Fruit fly (Drosophila melanogaster) whole organism, wandering third instar larva: ENCODE data around the gene CG2652.

Experiments
- Abd-B ChIP-seq: fragments of >200 bp; optimal IDR thresholded peaks from 2 replicates; lab custom pipeline; 2017; ENCODE audit warnings: missing biosample characterization, missing genetic modification characterization
- CG32264 ChIP-seq: fragments of 200-800 bp; sonication (Bioruptor generic); optimal IDR thresholded peaks from 2 replicates; lab custom pipeline; 2016; ENCODE audit warnings: missing biosample characterization, missing genetic modification characterization
- CG9705 ChIP-seq: fragments of 200-800 bp; sonication (Bioruptor generic); optimal IDR thresholded peaks from 2 replicates; lab custom pipeline; 2018; ENCODE audit warnings: missing biosample characterization, mild to moderate bottlenecking, missing genetic modification characterization
- CrebA ChIP-seq: fragments of 200-800 bp; sonication (Bioruptor generic); optimal IDR thresholded peaks from 2 replicates; lab custom pipeline; 2016; ENCODE audit warnings: missing biosample characterization, mild to moderate bottlenecking, missing genetic modification characterization, borderline replicate concordance
- Dfd ChIP-seq: fragments of >200 bp; optimal IDR thresholded peaks from 2 replicates; lab custom pipeline; 2017; ENCODE audit warnings: missing biosample characterization, missing genetic modification characterization
- Dif ChIP-seq: fragments of 200-275, 200-300 bp; sonication (Bioruptor generic); optimal IDR thresholded peaks from 2 replicates; lab custom pipeline; 2018; ENCODE audit warnings: missing biosample characterization, missing genetic modification characterization; ENCODE audit not compliant: partially characterized antibody
- GATAd ChIP-seq: sonication (Bioruptor generic); optimal IDR thresholded peaks from 2 replicates; lab custom pipeline; 2016; ENCODE audit warnings: missing biosample characterization, missing genetic modification characterization
- HLH106 ChIP-seq: fragments of 200-800 bp; optimal IDR thresholded peaks from 3 replicates; lab custom pipeline; 2019; ENCODE audit warnings: missing biosample characterization, mild to moderate bottlenecking, missing genetic modification characterization, moderate library complexity
- Hnf4 ChIP-seq: fragments of 200-800 bp; sonication (Bioruptor generic); optimal IDR thresholded peaks from 2 replicates; lab custom pipeline; 2016; ENCODE audit warnings: missing biosample characterization, mild to moderate bottlenecking, missing genetic modification characterization
- Hr78 ChIP-seq: fragments of >200 bp; optimal IDR thresholded peaks from 2 replicates; lab custom pipeline; 2017; ENCODE audit warnings: missing biosample characterization, missing genetic modification characterization
- Hr83 ChIP-seq: fragments of 200-300 bp; sonication (Bioruptor generic); optimal IDR thresholded peaks from 2 replicates; lab custom pipeline; 2016; ENCODE audit warnings: missing biosample characterization, mild to moderate bottlenecking, missing genetic modification characterization, moderate library complexity; ENCODE audit not compliant: poor library complexity, severe bottlenecking
- Jra ChIP-seq: sonication (Bioruptor generic); optimal IDR thresholded peaks from 2 replicates; lab custom pipeline; 2016; ENCODE audit warnings: missing biosample characterization, missing genetic modification characterization
- Mio ChIP-seq: sonication (Bioruptor generic); optimal IDR thresholded peaks from 2 replicates; lab custom pipeline; 2016; ENCODE audit warnings: missing biosample characterization, missing genetic modification characterization
- Myc ChIP-seq: fragments of >200 bp; optimal IDR thresholded peaks from 2 replicates; lab custom pipeline; 2017
- N ChIP-seq: fragments of >200 bp; optimal IDR thresholded peaks from 2 replicates; lab custom pipeline; 2018; ENCODE audit warnings: missing biosample characterization, missing external identifiers, missing genetic modification characterization
- OdsH ChIP-seq: fragments of 200-800 bp; sonication (Bioruptor generic); optimal IDR thresholded peaks from 2 replicates; lab custom pipeline; 2016; ENCODE audit warnings: missing biosample characterization, mild to moderate bottlenecking, missing genetic modification characterization
- Rel ChIP-seq, 2 experiments: fragments of 200-800 bp; sonication (Bioruptor generic) in 1 of 2; optimal IDR thresholded peaks; 2 replicates in 1 of 2; 3 replicates in 1 of 2; lab custom pipeline; 2016 to 2019; ENCODE audit warnings: mild to moderate bottlenecking in 2 of 2, missing biosample characterization in 2 of 2, missing genetic modification characterization in 2 of 2, moderate library complexity in 1 of 2
- Sp1 ChIP-seq: fragments of 200-800 bp; sonication (Bioruptor generic); optimal IDR thresholded peaks from 3 replicates; lab custom pipeline; 2019; ENCODE audit warnings: missing biosample characterization, mild to moderate bottlenecking, missing genetic modification characterization, moderate library complexity
- Vsx2 ChIP-seq: fragments of 200-300, 225-300 bp; sonication (Bioruptor generic); optimal IDR thresholded peaks from 2 replicates; lab custom pipeline; 2018; ENCODE audit warnings: missing biosample characterization, missing genetic modification characterization; ENCODE audit not compliant: partially characterized antibody
- br ChIP-seq: fragments of 200-800 bp; sonication (Bioruptor generic); optimal IDR thresholded peaks from 2 replicates; lab custom pipeline; 2016; ENCODE audit warnings: missing biosample characterization, missing genetic modification characterization
- brk ChIP-seq: fragments of 200-800 bp; sonication (Bioruptor generic); optimal IDR thresholded peaks from 2 replicates; lab custom pipeline; 2016; ENCODE audit warnings: missing biosample characterization, mild to moderate bottlenecking, missing genetic modification characterization
- dl ChIP-seq, 2 experiments: fragments of 175-275, 200-275 bp in 1 of 2; fragments of 200-275 bp in 1 of 2; sonication (Bioruptor generic); optimal IDR thresholded peaks; lab custom pipeline; 2018; ENCODE audit warnings: mild to moderate bottlenecking in 2 of 2, missing biosample characterization in 2 of 2, missing genetic modification characterization in 2 of 2, moderate library complexity in 2 of 2; ENCODE audit not compliant: partially characterized antibody in 2 of 2, insufficient read depth in 1 of 2
- dmrt93B ChIP-seq: fragments of 200-800 bp; sonication (Bioruptor generic); optimal IDR thresholded peaks from 2 replicates; lab custom pipeline; 2018; ENCODE audit warnings: missing biosample characterization, mild to moderate bottlenecking, missing genetic modification characterization
- dsf ChIP-seq: sonication (Bioruptor generic); optimal IDR thresholded peaks from 2 replicates; lab custom pipeline; 2016; ENCODE audit warnings: missing biosample characterization, missing genetic modification characterization, borderline replicate concordance
- ey ChIP-seq: fragments of 200-800 bp; sonication (Bioruptor generic); optimal IDR thresholded peaks from 2 replicates; lab custom pipeline; 2016; ENCODE audit warnings: missing biosample characterization, missing genetic modification characterization
- foxo ChIP-seq, 2 experiments: fragments of 200-800 bp; sonication (Bioruptor generic); optimal IDR thresholded peaks; 2 replicates in 1 of 2; 3 replicates in 1 of 2; lab custom pipeline; 2016 to 2017; ENCODE audit warnings: missing biosample characterization in 2 of 2, missing genetic modification characterization in 2 of 2
- fru ChIP-seq: fragments of 200-800 bp; sonication (Bioruptor generic); optimal IDR thresholded peaks from 3 replicates; lab custom pipeline; 2016; ENCODE audit warnings: missing biosample characterization, mild to moderate bottlenecking, missing genetic modification characterization
- h ChIP-seq: fragments of 200-800 bp; sonication (Bioruptor generic); optimal IDR thresholded peaks from 3 replicates; lab custom pipeline; 2016; ENCODE audit warnings: missing biosample characterization, mild to moderate bottlenecking, missing genetic modification characterization
- jim ChIP-seq: fragments of 175-275, 200-325 bp; sonication (Bioruptor generic); optimal IDR thresholded peaks from 2 replicates; lab custom pipeline; 2016; ENCODE audit warnings: missing biosample characterization, mild to moderate bottlenecking, missing genetic modification characterization
- pan ChIP-seq: fragments of >200 bp; optimal IDR thresholded peaks from 2 replicates; lab custom pipeline; 2017
- psq ChIP-seq: fragments of 200-800 bp; sonication (Bioruptor generic); optimal IDR thresholded peaks from 3 replicates; lab custom pipeline; 2017; ENCODE audit warnings: missing biosample characterization, mild to moderate bottlenecking, missing genetic modification characterization, moderate library complexity
- rgr ChIP-seq: fragments of 200-800 bp; sonication (Bioruptor generic); optimal IDR thresholded peaks from 3 replicates; lab custom pipeline; 2016; ENCODE audit warnings: missing biosample characterization, mild to moderate bottlenecking, missing genetic modification characterization
- sage ChIP-seq: fragments of 200-800 bp; sonication (Bioruptor generic); optimal IDR thresholded peaks from 2 replicates; lab custom pipeline; 2016; ENCODE audit warnings: missing biosample characterization, mild to moderate bottlenecking, missing genetic modification characterization
- sv ChIP-seq: fragments of 200-800 bp; sonication (Bioruptor generic); optimal IDR thresholded peaks from 3 replicates; lab custom pipeline; 2016; ENCODE audit warnings: missing biosample characterization, missing genetic modification characterization
- tai ChIP-seq: sonication (Bioruptor generic); optimal IDR thresholded peaks from 2 replicates; lab custom pipeline; 2016; ENCODE audit warnings: missing biosample characterization, missing genetic modification characterization
- usp ChIP-seq: fragments of >200 bp; optimal IDR thresholded peaks from 2 replicates; lab custom pipeline; 2017; ENCODE audit warnings: missing biosample characterization, missing genetic modification characterization
- woc ChIP-seq: sonication (Bioruptor generic); optimal IDR thresholded peaks from 2 replicates; lab custom pipeline; 2016; ENCODE audit warnings: missing biosample characterization, mild to moderate bottlenecking, missing genetic modification characterization

The CG2652 gene

dm6 chrX:2682832-2683231 is at the start of gene CG2652:
Gene CG2652, minus strand, starts transcription at chrX:2682932.
- no peak for TF ChIP-seq fru (GFP tag; lab: Kevin White, UChicago)

DNA sequence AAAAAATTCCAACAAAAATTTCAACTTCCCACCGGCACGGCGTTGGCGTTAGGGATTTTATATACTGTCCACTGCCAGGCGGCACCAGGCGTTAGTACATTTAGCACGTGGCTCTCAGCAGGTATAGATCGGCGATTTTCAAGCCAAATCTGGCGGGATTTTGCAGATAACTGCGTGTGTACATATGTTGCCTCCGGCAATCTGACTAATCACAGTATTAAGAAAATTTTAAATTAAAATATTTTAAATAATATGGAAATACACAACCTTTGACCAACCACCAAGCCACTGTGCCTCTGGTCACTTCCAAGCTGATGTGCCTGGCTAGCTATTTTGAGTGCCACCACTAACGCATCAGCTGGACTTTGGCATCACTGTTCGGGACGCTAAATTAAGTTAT is 49.4 kb upstream of the CG2652 start, which contains the start of the genes ttm50 and CG2712:
Gene ttm50, minus strand, starts transcription at position 64 of the 400 bp plus-strand sequence.
Gene CG2712, plus strand, starts transcription at position 343 of the 400 bp plus-strand sequence.
- TF ChIP-seq Rel (GFP tag; optimal IDR thresholded peaks at IDR 0.05; lab: Kevin White, UChicago) (no peak), Rel (tag; optimal IDR thresholded peaks at IDR 0.05; lab: Kevin White, UChicago) (no peak), h (GFP tag; lab: Kevin White, UChicago) (no peak), GATAd (GFP tag; lab: Kevin White, UChicago) (no peak), fru (GFP tag; lab: Kevin White, UChicago) (no peak), pan (lab: Kevin White, UChicago) (no peak), dsf (GFP tag; lab: Kevin White, UChicago) (no peak), Myc (lab: Kevin White, UChicago) (peak; percentile 99), brk (GFP tag; lab: Kevin White, UChicago) (no peak), OdsH (GFP tag; lab: Kevin White, UChicago) (peak; percentile 12), Mio (GFP tag; lab: Kevin White, UChicago) (no peak), dmrt93B (no peak), psq (GFP tag; lab: Kevin White, UChicago) (peak; percentile 22), Vsx2 (no peak), jim (GFP tag; lab: Kevin White, UChicago) (no peak), Jra (GFP tag; lab: Kevin White, UChicago) (no peak), foxo (GFP tag; optimal IDR thresholded peaks at IDR 0.05; lab: Kevin White, UChicago) (no peak), woc (GFP tag; lab: Kevin White, UChicago) (peak; percentile 78), Hr78 (GFP tag; lab: Kevin White, UChicago) (no peak), Dfd (GFP tag; lab: Kevin White, UChicago) (no peak), Abd-B (no peak), sage (GFP tag; lab: Kevin White, UChicago) (no peak), usp (GFP tag; lab: Kevin White, UChicago) (no peak), CG9705 (GFP tag; lab: Kevin White, UChicago) (peak; percentile 65), rgr (GFP tag; lab: Kevin White, UChicago) (no peak), Hr83 (GFP tag; lab: Kevin White, UChicago) (no peak), CrebA (GFP tag; lab: Kevin White, UChicago) (no peak), dl (GFP tag; optimal IDR thresholded peaks at IDR 0.05; lab: Kevin White, UChicago; ENCODE audit: insufficient read depth in 1 of 2, partially characterized antibody in 2 of 2) (no peak), sv (GFP tag; lab: Kevin White, UChicago) (peak; percentile 46), ey (GFP tag; lab: Kevin White, UChicago) (peak; percentile 17), Hnf4 (GFP tag; lab: Kevin White, UChicago) (no peak), tai (no peak), HLH106 (tag; lab: Kevin White, UChicago) (peak; percentile 79), Dif (GFP tag; lab: Kevin White, UChicago) (no peak), CG32264 (GFP tag; lab: Kevin White, UChicago) (no peak), N (GFP tag; lab: Kevin White, UChicago) (no peak), Sp1 (GFP tag; lab: Kevin White, UChicago) (peak; percentile 65), br (no peak)

dm6 chrX:2727506-2727905 is 44.8 kb upstream of the CG2652 start, which contains the start of gene dwg:
Gene dwg, plus strand, starts transcription at chrX:2727698.
- TF ChIP-seq Mio (GFP tag; lab: Kevin White, UChicago) = no peak
- no peak for TF ChIP-seq CrebA (GFP tag; lab: Kevin White, UChicago)
- no peak for TF ChIP-seq woc (GFP tag; lab: Kevin White, UChicago)
- no peak for TF ChIP-seq GATAd (GFP tag; lab: Kevin White, UChicago)
- no peak for TF ChIP-seq HLH106 (tag; lab: Kevin White, UChicago)
- TF ChIP-seq Hr78 (GFP tag; lab: Kevin White, UChicago) = no peak
- no peak for TF ChIP-seq h (GFP tag; lab: Kevin White, UChicago)
- TF ChIP-seq Jra (GFP tag; lab: Kevin White, UChicago) = no peak
- no peak for TF ChIP-seq OdsH (GFP tag; lab: Kevin White, UChicago)
- no peak for TF ChIP-seq br
- no peak for TF ChIP-seq pan (lab: Kevin White, UChicago)
- TF ChIP-seq Vsx2 = no peak
- TF ChIP-seq Myc (lab: Kevin White, UChicago) = no peak
- no peak for TF ChIP-seq fru (GFP tag; lab: Kevin White, UChicago)
- TF ChIP-seq brk (GFP tag; lab: Kevin White, UChicago) = no peak
- TF ChIP-seq Rel (GFP tag; optimal IDR thresholded peaks at IDR 0.05; lab: Kevin White, UChicago) = no peak
- TF ChIP-seq Rel (tag; optimal IDR thresholded peaks at IDR 0.05; lab: Kevin White, UChicago) = no peak
